Fruit fly (Drosophila melanogaster) whole organism, adult: ENCODE results near the gene Dhc1.

Experiments
- CG5204 ChIP-seq: fragments of 200-800 bp; sonication (Bioruptor generic); optimal IDR thresholded peaks from 2 replicates; lab custom pipeline; 2016; ENCODE audit warnings: missing biosample characterization, missing genetic modification characterization
- CG7101 ChIP-seq: fragments of 200-800 bp; sonication (Bioruptor generic); optimal IDR thresholded peaks from 2 replicates; lab custom pipeline; 2018; ENCODE audit warnings: missing biosample characterization, mild to moderate bottlenecking, missing genetic modification characterization, moderate library complexity
- kay ChIP-seq: fragments of 200-800 bp; sonication (Bioruptor generic); peaks from one replicate; lab custom pipeline; 2016; ENCODE audit warnings: missing biosample characterization, missing genetic modification characterization, borderline replicate concordance

DNA sequence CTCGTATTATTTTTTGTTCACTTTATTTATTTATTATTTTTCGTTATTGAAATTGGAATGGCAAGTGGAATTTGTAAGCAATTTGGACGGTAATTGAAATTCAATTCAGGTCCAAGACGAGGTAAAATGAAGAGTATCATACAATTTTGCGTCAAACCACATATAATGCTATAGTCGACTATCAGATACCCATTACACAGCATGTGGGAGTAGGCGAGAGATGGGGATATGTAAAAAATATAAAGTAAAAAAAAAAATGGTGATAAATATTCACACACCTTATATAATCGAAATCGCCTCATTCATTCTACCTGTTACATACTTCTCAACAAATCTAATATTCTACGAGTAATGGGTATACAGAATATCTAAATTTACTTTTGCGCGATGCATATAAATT lies 62.2 kb downstream of the Dhc1 start:
- TF ChIP-seq CG5204 (GFP tag; lab: Kevin White, UChicago) (no peak), CG7101 (tag; lab: Kevin White, UChicago) (no peak), kay (GFP tag; lab: Kevin White, UChicago) (no peak)
